Worm (Caenorhabditis elegans): ENCODE measurements around the gene gldi-11.

The gldi-11 gene

DNA sequence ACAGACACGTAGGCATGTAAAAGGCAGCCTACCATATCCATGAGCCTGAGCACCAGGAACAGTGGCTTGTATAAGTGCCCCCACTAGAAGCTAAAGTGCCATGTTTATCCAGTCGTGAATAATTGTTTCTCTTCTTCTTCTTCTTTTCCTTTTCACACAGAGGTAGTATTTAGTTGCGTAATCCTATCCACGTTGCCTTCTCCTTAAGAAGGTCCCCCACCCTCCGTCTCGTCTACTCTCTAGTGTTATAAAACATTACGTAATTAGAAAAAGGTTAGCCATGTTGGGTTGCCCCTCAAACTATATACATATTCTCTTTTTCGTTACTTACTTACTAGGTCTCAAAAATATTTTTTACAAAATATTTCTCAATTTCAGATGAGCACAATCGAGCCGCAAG, 41.1 kb upstream of the gldi-11 start:
- TF ChIP-seq ceh-82 (tag; optimal IDR thresholded peaks at IDR 0.05) (no peak), nhr-43 (tag; optimal IDR thresholded peaks at IDR 0.05; ENCODE audit: poor library complexity, severe bottlenecking) (no peak), egl-27 (tag; optimal IDR thresholded peaks at IDR 0.05) (no peak), zag-1 (tag; optimal IDR thresholded peaks at IDR 0.05) (no peak), lsy-12 (tag; optimal IDR thresholded peaks at IDR 0.05) (no peak), snpc-4 (tag; optimal IDR thresholded peaks at IDR 0.05) (no peak), elt-1 (tag; optimal IDR thresholded peaks at IDR 0.05) (no peak), lin-15B (tag; optimal IDR thresholded peaks at IDR 0.05) (no peak), tbx-2 (tag; optimal IDR thresholded peaks at IDR 0.05) (no peak), ama-1 (optimal IDR thresholded peaks at IDR 0.05) (no peak), ceh-28 (tag; optimal IDR thresholded peaks at IDR 0.05) (no peak), ztf-4 (tag; optimal IDR thresholded peaks at IDR 0.05) (no peak), R02D3.7 (tag; optimal IDR thresholded peaks at IDR 0.05) (no peak), fkh-2 (tag; optimal IDR thresholded peaks at IDR 0.05) (no peak), nhr-25 (tag; optimal IDR thresholded peaks at IDR 0.05) (no peak), nhr-237 (tag; optimal IDR thresholded peaks at IDR 0.05) (no peak), nfya-1 (tag; optimal IDR thresholded peaks at IDR 0.05; ENCODE audit: insufficient read depth) (no peak)

DNA sequence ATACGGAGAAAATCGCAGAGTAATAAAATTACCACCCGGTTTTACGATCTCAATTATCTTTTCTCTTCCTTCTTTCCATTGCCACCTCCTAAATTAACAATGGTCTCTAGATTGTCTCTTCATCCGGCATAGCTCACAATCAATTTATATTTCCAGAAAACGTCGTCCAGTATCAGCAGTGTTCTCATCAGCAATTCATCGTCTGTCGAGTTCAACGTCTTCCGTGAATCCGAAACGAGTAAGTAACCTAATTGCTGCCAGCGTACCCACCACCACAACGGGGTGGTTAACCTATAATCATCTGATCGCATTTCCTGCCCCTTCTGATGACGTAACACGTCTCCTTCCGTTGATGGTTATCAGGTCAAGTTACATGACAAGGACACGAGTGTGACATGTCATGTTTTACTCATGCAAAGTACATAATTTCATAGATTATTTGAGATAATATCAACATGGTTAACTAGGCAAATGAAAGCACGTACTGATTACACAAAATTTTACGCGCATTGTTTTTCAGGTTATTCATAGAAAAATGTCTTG, 40.4 kb upstream of the gldi-11 start:
- TF ChIP-seq mml-1 (tag; optimal IDR thresholded peaks at IDR 0.05) (no peak), elt-1 (tag; optimal IDR thresholded peaks at IDR 0.05) (peak; percentile 65), aly-2 (tag; optimal IDR thresholded peaks at IDR 0.05) (no peak), nhr-23 (tag; optimal IDR thresholded peaks at IDR 0.05) (peak; percentile 74), nhr-11 (tag; optimal IDR thresholded peaks at IDR 0.05) (no peak), nhr-43 (tag; optimal IDR thresholded peaks at IDR 0.05; ENCODE audit: poor library complexity, severe bottlenecking) (no peak)

DNA sequence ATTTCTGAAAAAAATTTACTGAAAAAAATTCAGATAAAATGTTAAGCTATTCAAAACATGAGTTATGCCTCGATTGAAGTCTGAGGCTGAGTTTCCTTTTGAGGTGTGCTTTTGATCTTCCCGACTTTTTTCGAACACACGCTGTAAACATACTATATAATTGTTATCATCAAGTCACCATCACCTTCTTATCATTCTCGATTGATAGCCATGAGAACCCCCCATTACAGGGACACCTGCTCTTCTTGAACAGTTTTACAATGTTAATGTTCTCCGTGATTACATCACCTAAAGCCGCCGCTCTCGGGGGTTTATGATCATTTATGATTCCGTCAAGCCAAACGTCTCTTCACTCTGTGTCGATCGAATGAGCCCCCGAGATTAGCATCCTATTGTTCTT, 38.6 kb upstream of the gldi-11 start:
- no peak for TF ChIP-seq nhr-11 (tag; optimal IDR thresholded peaks at IDR 0.05)
- no peak for TF ChIP-seq sea-2 (GFP tag; optimal IDR thresholded peaks at IDR 0.05)
- TF ChIP-seq ZK546.5 (tag; optimal IDR thresholded peaks at IDR 0.05): no peak
- TF ChIP-seq elt-1 (tag; optimal IDR thresholded peaks at IDR 0.05): no peak
- TF ChIP-seq ama-1 (optimal IDR thresholded peaks at IDR 0.05): no peak
- TF ChIP-seq aly-2 (tag; optimal IDR thresholded peaks at IDR 0.05): no peak
- no peak for TF ChIP-seq nhr-28 (tag; optimal IDR thresholded peaks at IDR 0.05)
- TF ChIP-seq fos-1 (tag; optimal IDR thresholded peaks at IDR 0.05): no peak
- TF ChIP-seq elt-3 (tag; optimal IDR thresholded peaks at IDR 0.05): no peak
- TF ChIP-seq ztf-11 (tag; optimal IDR thresholded peaks at IDR 0.05): no peak
- no peak for TF ChIP-seq fkh-2 (tag; optimal IDR thresholded peaks at IDR 0.05)

DNA sequence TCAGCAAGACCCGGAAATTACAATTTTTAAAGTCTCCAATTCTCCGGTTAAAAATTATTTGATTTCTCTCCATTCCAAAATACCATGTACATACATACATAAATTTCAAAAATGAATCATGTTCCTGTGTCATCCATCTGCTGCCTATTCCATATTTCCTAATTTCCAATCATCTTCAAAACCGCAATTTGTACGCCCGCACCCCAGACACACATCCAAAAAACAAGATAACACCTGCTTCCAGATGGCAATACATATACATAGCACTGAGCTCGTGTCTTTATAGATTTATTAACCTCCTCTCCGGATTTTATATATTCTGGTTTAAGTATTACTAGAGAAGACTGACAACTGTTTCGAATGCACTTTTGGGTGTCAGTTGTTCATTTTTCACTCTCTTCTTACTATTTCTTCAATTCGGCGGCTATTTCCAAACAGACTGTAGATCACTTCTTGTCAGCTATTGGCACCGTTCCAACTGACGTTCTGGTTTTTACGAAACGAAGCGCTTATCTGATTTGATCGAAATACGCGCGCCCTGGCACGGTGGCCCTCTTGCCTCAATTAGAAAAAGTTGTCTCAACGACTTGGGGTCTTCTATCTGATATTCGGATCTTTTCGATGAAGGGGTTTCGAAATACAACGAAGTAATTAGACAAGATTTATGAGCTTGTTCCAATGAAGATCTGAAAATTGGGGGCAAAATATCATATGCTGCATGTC, 36.3 kb upstream of the gldi-11 start:
- TF ChIP-seq lin-15B (tag; optimal IDR thresholded peaks at IDR 0.05) (no peak), jun-1 (tag; optimal IDR thresholded peaks at IDR 0.05) (no peak), ceh-28 (tag; optimal IDR thresholded peaks at IDR 0.05) (no peak), nhr-76 (tag; optimal IDR thresholded peaks at IDR 0.05) (no peak), R02D3.7 (tag; optimal IDR thresholded peaks at IDR 0.05) (no peak), fos-1 (tag; optimal IDR thresholded peaks at IDR 0.05) (no peak), ceh-16 (tag; optimal IDR thresholded peaks at IDR 0.05) (no peak), nhr-77 (tag; optimal IDR thresholded peaks at IDR 0.05) (no peak), elt-3 (tag; optimal IDR thresholded peaks at IDR 0.05) (no peak), elt-1 (tag; optimal IDR thresholded peaks at IDR 0.05) (peak; percentile 83), sea-2 (GFP tag; optimal IDR thresholded peaks at IDR 0.05) (no peak), mml-1 (tag; optimal IDR thresholded peaks at IDR 0.05) (no peak), nhr-43 (tag; optimal IDR thresholded peaks at IDR 0.05; ENCODE audit: poor library complexity, severe bottlenecking) (no peak), pha-4 (tag; optimal IDR thresholded peaks at IDR 0.05) (no peak), nhr-25 (tag; optimal IDR thresholded peaks at IDR 0.05) (peak; percentile 22)

ce11 chrII:4975311-4975710, 29.7 kb upstream of the gldi-11 start:
- TF ChIP-seq fos-1 (tag; optimal IDR thresholded peaks at IDR 0.05) (no peak), nhr-43 (tag; optimal IDR thresholded peaks at IDR 0.05; ENCODE audit: poor library complexity, severe bottlenecking) (no peak), nhr-237 (tag; optimal IDR thresholded peaks at IDR 0.05) (no peak), tbx-2 (tag; optimal IDR thresholded peaks at IDR 0.05) (no peak), elt-1 (tag; optimal IDR thresholded peaks at IDR 0.05) (no peak), ceh-9 (tag; optimal IDR thresholded peaks at IDR 0.05) (no peak), ztf-11 (tag; optimal IDR thresholded peaks at IDR 0.05) (no peak), egl-27 (tag; optimal IDR thresholded peaks at IDR 0.05) (no peak), skn-1 (tag; optimal IDR thresholded peaks at IDR 0.05) (no peak), lsy-12 (tag; optimal IDR thresholded peaks at IDR 0.05) (no peak), egl-5 (tag; optimal IDR thresholded peaks at IDR 0.05) (no peak), lin-39 (tag; optimal IDR thresholded peaks at IDR 0.05) (no peak), snpc-4 (tag; optimal IDR thresholded peaks at IDR 0.05) (no peak), ceh-28 (tag; optimal IDR thresholded peaks at IDR 0.05) (no peak), unc-39 (tag; optimal IDR thresholded peaks at IDR 0.05) (no peak), jun-1 (tag; optimal IDR thresholded peaks at IDR 0.05) (no peak), ztf-4 (tag; optimal IDR thresholded peaks at IDR 0.05) (no peak)
